Worm (Caenorhabditis elegans) whole organism, L3 larva: Measurements from ENCODE around the gene irld-40.

Experiments
- R02D3.7 ChIP-seq: fragments of 150-350 bp; optimal IDR thresholded peaks from 2 replicates; lab custom pipeline; 2014; ENCODE audit warnings: missing biosample characterization, missing genetic modification characterization
- aly-2 ChIP-seq: fragments of 150-350 bp; optimal IDR thresholded peaks from 2 replicates; lab custom pipeline; 2014; ENCODE audit warnings: missing biosample characterization, missing genetic modification characterization
- ama-1 ChIP-seq: fragments of 150-350 bp; optimal IDR thresholded peaks from 2 replicates; lab custom pipeline; 2018
- ceh-16 ChIP-seq: sonication (generic microtip); optimal IDR thresholded peaks from 2 replicates; lab custom pipeline; 2017; ENCODE audit warnings: missing biosample characterization, missing genetic modification characterization
- ceh-28 ChIP-seq: fragments of 150-350 bp; optimal IDR thresholded peaks from 2 replicates; lab custom pipeline; 2014; ENCODE audit warnings: missing biosample characterization, missing genetic modification reagents, missing genetic modification characterization
- ceh-82 ChIP-seq: fragments of 150-350 bp; optimal IDR thresholded peaks from 2 replicates; lab custom pipeline; 2014; ENCODE audit warnings: missing biosample characterization, missing genetic modification characterization
- ceh-9 ChIP-seq: sonication (generic microtip); optimal IDR thresholded peaks from 2 replicates; lab custom pipeline; 2018; ENCODE audit warnings: missing biosample characterization, missing genetic modification characterization
- daf-12 ChIP-seq: fragments of 150-350 bp; optimal IDR thresholded peaks from 2 replicates; lab custom pipeline; 2014; ENCODE audit warnings: missing biosample characterization, missing genetic modification reagents, missing genetic modification characterization
- elt-1 ChIP-seq: fragments of 150-350 bp; optimal IDR thresholded peaks from 2 replicates; lab custom pipeline; 2014; ENCODE audit warnings: missing biosample characterization, missing genetic modification characterization
- elt-3 ChIP-seq, 3 experiments: fragments of 150-350 bp in 1 of 3; sonication (generic microtip) in 2 of 3; optimal IDR thresholded peaks; 2 replicates in 2 of 3; 4 replicates in 1 of 3; lab custom pipeline; 2014 to 2017; ENCODE audit warnings: missing biosample characterization in 3 of 3, missing genetic modification characterization in 3 of 3
- eor-1 ChIP-seq, 2 experiments: fragments of 150-350 bp; optimal IDR thresholded peaks; 2 replicates each; lab custom pipeline; 2014 to 2018; ENCODE audit warnings: missing biosample characterization in 2 of 2, missing genetic modification characterization in 2 of 2
- fos-1 ChIP-seq: fragments of 150-350 bp; optimal IDR thresholded peaks from 2 replicates; lab custom pipeline; 2014; ENCODE audit warnings: missing biosample characterization, missing genetic modification characterization
- hmg-11 ChIP-seq: sonication (generic microtip); optimal IDR thresholded peaks from 2 replicates; lab custom pipeline; 2016; ENCODE audit warnings: missing genetic modification characterization, missing compliant biosample characterization
- jun-1 ChIP-seq: fragments of 150-350 bp; optimal IDR thresholded peaks from 2 replicates; lab custom pipeline; 2014; ENCODE audit warnings: missing biosample characterization, missing genetic modification reagents, missing genetic modification characterization
- lin-15B ChIP-seq: fragments of 150-350 bp; optimal IDR thresholded peaks from 2 replicates; lab custom pipeline; 2014; ENCODE audit warnings: missing biosample characterization, missing genetic modification characterization
- lin-39 ChIP-seq: fragments of 150-350 bp; optimal IDR thresholded peaks from 2 replicates; lab custom pipeline; 2018; ENCODE audit warnings: missing biosample characterization, missing genetic modification reagents, missing genetic modification characterization
- lsy-12 ChIP-seq: sonication (generic microtip); optimal IDR thresholded peaks from 2 replicates; lab custom pipeline; 2016; ENCODE audit warnings: mild to moderate bottlenecking, missing genetic modification characterization, missing compliant biosample characterization
- nhr-12 ChIP-seq: fragments of 150-350 bp; optimal IDR thresholded peaks from 2 replicates; lab custom pipeline; 2014; ENCODE audit warnings: missing biosample characterization, missing genetic modification characterization
- nhr-237 ChIP-seq: fragments of 150-350 bp; optimal IDR thresholded peaks from 2 replicates; lab custom pipeline; 2014; ENCODE audit warnings: missing biosample characterization, missing genetic modification characterization
- nhr-28 ChIP-seq: fragments of 150-350 bp; optimal IDR thresholded peaks from 2 replicates; lab custom pipeline; 2014; ENCODE audit warnings: missing biosample characterization, missing genetic modification characterization
- nhr-43 ChIP-seq: sonication (generic microtip); optimal IDR thresholded peaks from 2 replicates; lab custom pipeline; 2016; ENCODE audit warnings: mild to moderate bottlenecking, missing genetic modification characterization, missing compliant biosample characterization; ENCODE audit not compliant: poor library complexity, severe bottlenecking
- nhr-67 ChIP-seq: fragments of 150-350 bp; optimal IDR thresholded peaks from 2 replicates; lab custom pipeline; 2014; ENCODE audit warnings: missing biosample characterization, missing genetic modification characterization
- nhr-76 ChIP-seq: fragments of 150-350 bp; sonication (generic microtip); optimal IDR thresholded peaks from 5 replicates; lab custom pipeline; 2014; ENCODE audit warnings: missing biosample characterization, missing genetic modification characterization
- pha-4 ChIP-seq: fragments of 150-350 bp; optimal IDR thresholded peaks from 2 replicates; lab custom pipeline; 2014; ENCODE audit warnings: missing biosample characterization, missing genetic modification reagents, missing genetic modification characterization
- pqm-1 ChIP-seq: fragments of 150-350 bp; optimal IDR thresholded peaks from 2 replicates; lab custom pipeline; 2017; ENCODE audit warnings: missing biosample characterization, missing genetic modification characterization, inconsistent platforms
- sea-2 ChIP-seq: fragments of 150-350 bp; sonication (generic microtip); optimal IDR thresholded peaks from 4 replicates; lab custom pipeline; 2014; ENCODE audit warnings: missing biosample characterization, missing genetic modification reagents, missing genetic modification characterization
- skn-1 ChIP-seq: fragments of 150-350 bp; optimal IDR thresholded peaks from 2 replicates; lab custom pipeline; 2014; ENCODE audit warnings: missing biosample characterization, missing genetic modification characterization
- snpc-4 ChIP-seq: fragments of 150-350 bp; optimal IDR thresholded peaks from 2 replicates; lab custom pipeline; 2014; ENCODE audit warnings: missing biosample characterization, missing genetic modification characterization
- tbx-2 ChIP-seq: sonication (generic microtip); optimal IDR thresholded peaks from 2 replicates; lab custom pipeline; 2016; ENCODE audit warnings: mild to moderate bottlenecking, missing genetic modification characterization, missing compliant biosample characterization
- unc-39 ChIP-seq: sonication (generic microtip); optimal IDR thresholded peaks from 4 replicates; lab custom pipeline; 2017; ENCODE audit warnings: missing biosample characterization, missing genetic modification characterization
- zag-1 ChIP-seq: fragments of 150-350 bp; optimal IDR thresholded peaks from 2 replicates; lab custom pipeline; 2014; ENCODE audit warnings: missing biosample characterization, missing genetic modification characterization
- ztf-11 ChIP-seq: fragments of 150-350 bp; optimal IDR thresholded peaks from 2 replicates; lab custom pipeline; 2014; ENCODE audit warnings: missing biosample characterization, missing genetic modification characterization
- ztf-4 ChIP-seq: fragments of 150-350 bp; optimal IDR thresholded peaks from 2 replicates; lab custom pipeline; 2014; ENCODE audit warnings: missing biosample characterization, missing genetic modification characterization

irld-40 gene

DNA sequence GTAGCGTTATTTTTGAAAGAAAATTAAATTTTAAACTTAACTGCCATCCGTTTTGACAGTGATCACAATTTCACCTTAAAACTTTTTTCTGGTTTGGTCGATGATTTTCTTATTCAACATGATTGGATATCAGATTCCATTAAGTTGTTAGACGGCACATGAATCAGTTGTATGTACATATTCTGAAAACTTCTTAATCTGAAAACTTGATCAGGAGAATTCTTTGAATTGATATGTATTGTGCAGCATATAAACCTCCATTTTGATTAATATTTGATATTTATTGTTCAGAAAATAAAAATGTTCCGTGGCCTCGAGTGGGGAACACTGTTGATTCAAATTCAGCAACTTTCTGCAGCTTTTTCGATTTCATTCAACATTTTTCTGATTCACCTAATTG lies 22.4 kb upstream of the irld-40 start, which contains the start of gene str-221:
TSS of gene str-221 (plus strand) at position 301 of the 400 bp plus-strand sequence.
- TF ChIP-seq R02D3.7 (tag; lab: Kevin White, UChicago) (no peak), ama-1 (lab: Kevin White, UChicago) (no peak), hmg-11 (no peak), tbx-2 (tag; lab: Kevin White, UChicago) (no peak), pqm-1 (no peak), lsy-12 (tag; lab: Kevin White, UChicago) (no peak)

DNA sequence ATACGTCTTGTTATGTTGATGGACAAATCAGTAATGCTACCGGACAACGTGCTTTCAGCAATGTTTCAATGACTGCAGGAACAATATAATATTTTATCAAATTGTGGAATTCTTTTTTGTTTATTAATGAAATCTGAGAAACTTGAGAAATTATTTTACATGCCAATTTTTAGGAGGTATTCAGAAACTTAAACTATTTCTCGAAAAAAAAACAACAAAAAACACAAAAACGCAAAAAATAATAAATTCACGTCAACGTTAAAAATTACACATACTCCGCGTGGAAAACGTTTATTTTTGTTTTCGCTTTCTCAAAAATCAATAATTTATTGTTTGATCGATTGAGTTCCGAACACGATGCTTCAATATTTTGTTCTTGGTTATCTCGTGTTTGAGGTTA lies 20.2 kb upstream of the irld-40 start, which contains the start of gene Y46H3D.1:
TSS of gene Y46H3D.1 (plus strand) at position 301 of the 400 bp plus-strand sequence.
- TF ChIP-seq zag-1 (tag; lab: Kevin White, UChicago): no peak
- TF ChIP-seq ceh-16 (tag; lab: Kevin White, UChicago): no peak
- TF ChIP-seq aly-2 (tag; lab: Kevin White, UChicago): no peak
- no peak for TF ChIP-seq ztf-4 (tag; lab: Kevin White, UChicago)
- no peak for TF ChIP-seq elt-1 (tag; lab: Kevin White, UChicago)
- no peak for TF ChIP-seq ceh-82 (tag; lab: Kevin White, UChicago)
- no peak for TF ChIP-seq lin-15B (tag; lab: Kevin White, UChicago)
- TF ChIP-seq nhr-237: no peak

DNA sequence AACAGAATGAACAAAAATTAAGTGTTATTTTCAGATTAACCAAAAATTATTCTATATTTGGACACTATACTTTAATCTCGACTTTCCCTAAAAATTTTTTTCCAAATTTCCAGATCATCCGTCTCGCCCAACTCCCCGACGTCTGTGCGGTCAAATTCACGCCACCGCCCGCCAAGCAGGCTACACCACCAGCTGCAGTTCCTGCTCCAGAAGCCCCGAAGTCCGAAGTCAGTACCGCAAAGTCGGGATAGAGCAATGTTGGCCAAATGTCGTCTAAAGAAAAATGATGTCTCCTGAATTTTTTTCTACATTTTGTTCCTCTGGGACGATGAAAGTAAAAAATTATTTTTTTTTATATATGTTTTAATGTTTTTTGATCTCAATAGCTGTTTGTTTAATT lies 19.6 kb upstream of the irld-40 start:
- no peak for TF ChIP-seq nhr-28 (tag; lab: Kevin White, UChicago)

DNA sequence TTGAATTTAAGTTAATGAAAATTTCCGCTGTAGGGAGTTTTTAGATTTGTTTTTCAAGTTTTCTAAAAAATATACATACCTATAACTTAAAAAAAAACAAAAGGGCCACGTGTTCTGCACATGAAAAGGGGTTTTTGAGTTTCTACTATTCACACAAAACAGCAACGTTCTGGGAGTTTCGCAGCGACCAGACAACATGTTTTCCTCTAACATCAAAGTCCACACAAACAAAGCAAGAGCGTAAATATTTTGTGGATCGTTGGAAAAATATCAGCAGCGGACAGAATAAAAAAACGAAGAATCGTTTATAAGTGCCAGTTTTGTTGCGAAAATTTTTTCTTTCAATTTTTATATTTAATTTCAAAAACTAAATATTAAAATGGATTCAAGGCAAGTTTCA lies 18.5 kb upstream of the irld-40 start, which contains the start of gene alh-2:
TSS of gene alh-2 (plus strand) at position 284 of the 400 bp plus-strand sequence.
- TF ChIP-seq skn-1 (tag; lab: Kevin White, UChicago) (no peak), fos-1 (no peak), ceh-82 (tag; lab: Kevin White, UChicago) (no peak), pqm-1 (no peak), elt-1 (tag; lab: Kevin White, UChicago) (no peak), sea-2 (GFP tag; lab: Kevin White, UChicago) (no peak), nhr-43 (tag; lab: Kevin White, UChicago) (no peak), nhr-12 (tag; lab: Kevin White, UChicago) (no peak), ztf-11 (no peak), unc-39 (tag; lab: Kevin White, UChicago) (no peak), aly-2 (tag; lab: Kevin White, UChicago) (no peak), ceh-9 (no peak), ceh-16 (tag; lab: Kevin White, UChicago) (no peak), daf-12 (no peak)
- TF ChIP-seq, all 47 proteins: peak for 0

DNA sequence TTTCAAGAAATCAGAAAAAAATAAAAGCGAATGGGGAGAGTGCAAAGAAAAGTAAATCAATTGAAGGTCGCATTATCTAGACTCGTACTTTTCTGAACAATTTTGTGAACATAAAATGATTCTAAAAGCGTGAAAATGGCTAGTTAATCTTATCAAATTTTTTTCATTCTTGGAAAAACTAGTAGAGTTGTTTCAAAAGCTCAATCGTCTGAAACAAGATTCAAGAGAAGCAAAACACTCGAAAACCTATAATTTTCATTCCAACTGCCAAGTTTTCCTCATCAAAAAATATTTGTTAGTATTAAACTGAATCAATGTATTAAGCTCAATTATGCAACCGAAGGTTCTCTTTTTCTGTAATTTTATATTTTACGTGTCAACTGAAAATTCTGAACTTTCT lies 14.4 kb upstream of the irld-40 start, which contains the start of gene irld-45:
TSS of gene irld-45 (plus strand) at position 301 of the 400 bp plus-strand sequence.
- TF ChIP-seq eor-1 (tag; optimal IDR thresholded peaks at IDR 0.05; lab: Kevin White, UChicago) (no peak), ama-1 (lab: Kevin White, UChicago) (no peak), nhr-76 (tag; lab: Kevin White, UChicago) (no peak), ceh-82 (tag; lab: Kevin White, UChicago) (no peak)

DNA sequence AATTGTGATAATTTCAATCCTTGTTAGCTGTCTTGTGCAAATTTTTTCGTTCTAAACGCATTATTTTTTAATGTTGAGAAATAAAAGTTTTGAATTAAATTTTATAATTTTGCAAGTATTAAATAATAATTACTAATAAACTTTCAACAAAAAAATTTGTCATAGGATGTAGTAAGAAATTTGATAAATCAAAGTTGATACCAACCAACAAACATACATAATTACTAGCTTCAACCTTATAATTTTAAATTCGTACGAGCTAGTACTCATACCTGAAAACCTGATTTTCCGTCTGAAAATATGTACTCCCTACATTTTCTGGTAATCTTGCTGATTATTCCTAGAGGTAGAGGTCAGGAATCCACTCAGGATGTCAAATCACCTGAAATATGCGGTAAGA lies 11.3 kb upstream of the irld-40 start, which contains the start of gene irld-44:
TSS of gene irld-44 (plus strand) at position 301 of the 400 bp plus-strand sequence.
- TF ChIP-seq nhr-67 (tag; lab: Kevin White, UChicago) (no peak), lin-39 (tag; lab: Kevin White, UChicago) (no peak), jun-1 (tag; lab: Kevin White, UChicago) (no peak), lin-15B (tag; lab: Kevin White, UChicago) (no peak), ceh-82 (tag; lab: Kevin White, UChicago) (no peak), elt-3 (tag; optimal IDR thresholded peaks at IDR 0.05; lab: Kevin White, UChicago) (no peak), pha-4 (no peak), sea-2 (GFP tag; lab: Kevin White, UChicago) (no peak), ceh-28 (tag; lab: Kevin White, UChicago) (no peak), nhr-76 (tag; lab: Kevin White, UChicago) (no peak), snpc-4 (tag; lab: Kevin White, UChicago) (no peak), ama-1 (lab: Kevin White, UChicago) (no peak)
